Worm (Caenorhabditis elegans) whole organism, early embryonic: Measurements from ENCODE around the gene nhr-163.

Experiments
- B0310.2 ChIP-seq: sonication (generic microtip); optimal IDR thresholded peaks from 2 replicates; lab custom pipeline; 2016; ENCODE audit warnings: mild to moderate bottlenecking, missing genetic modification characterization, missing compliant biosample characterization
- F13C5.2 ChIP-seq: sonication (generic microtip); optimal IDR thresholded peaks from 2 replicates; lab custom pipeline; 2017; ENCODE audit warnings: mild to moderate bottlenecking, missing genetic modification characterization, inconsistent platforms, missing compliant biosample characterization
- aly-1 ChIP-seq: sonication (generic microtip); optimal IDR thresholded peaks from 2 replicates; lab custom pipeline; 2016; ENCODE audit warnings: missing genetic modification characterization, missing compliant biosample characterization
- ama-1 ChIP-seq: fragments of 150-350 bp; optimal IDR thresholded peaks from 2 replicates; lab custom pipeline; 2014
- ceh-13 ChIP-seq: fragments of 200-800 bp; sonication (Bioruptor generic); optimal IDR thresholded peaks from 2 replicates; lab custom pipeline; 2018; ENCODE audit warnings: mild to moderate bottlenecking, missing genetic modification characterization, missing compliant biosample characterization
- ceh-36 ChIP-seq: sonication (generic microtip); optimal IDR thresholded peaks from 2 replicates; lab custom pipeline; 2016; ENCODE audit warnings: missing genetic modification characterization, inconsistent platforms, missing compliant biosample characterization
- ets-7 ChIP-seq: sonication (generic microtip); optimal IDR thresholded peaks from 2 replicates; lab custom pipeline; 2016; ENCODE audit warnings: missing genotype, missing genetic modification characterization, missing compliant biosample characterization
- flt-1 ChIP-seq: fragments of 200-800 bp; sonication (Bioruptor generic); IDR thresholded peaks from 2 replicates; pipeline ENCODE4 v1.3.6; 2022; ENCODE audit warnings: missing genetic modification characterization, missing compliant biosample characterization
- hmbx-1 ChIP-seq: sonication (generic microtip); optimal IDR thresholded peaks from 2 replicates; lab custom pipeline; 2016; ENCODE audit warnings: mild to moderate bottlenecking, missing genetic modification characterization, missing compliant biosample characterization
- hmg-4 ChIP-seq: fragments of 200-800 bp; sonication (Bioruptor generic); optimal IDR thresholded peaks from 2 replicates; lab custom pipeline; 2018; ENCODE audit warnings: mild to moderate bottlenecking, missing genetic modification characterization, missing compliant biosample characterization
- hnd-1 ChIP-seq: sonication (generic microtip); optimal IDR thresholded peaks from 2 replicates; lab custom pipeline; 2016; ENCODE audit warnings: missing genetic modification characterization, missing compliant biosample characterization
- pes-1 ChIP-seq: fragments of 200-800 bp; sonication (Bioruptor generic); IDR thresholded peaks from 2 replicates; pipeline ENCODE4 v1.3.6; 2022; ENCODE audit warnings: missing genetic modification reagents, missing genetic modification characterization, missing compliant biosample characterization
- scrt-1 ChIP-seq: fragments of 200-800 bp; sonication (Bioruptor generic); IDR thresholded peaks from 2 replicates; pipeline ENCODE4 v1.3.6; 2022; ENCODE audit warnings: missing genetic modification characterization, missing compliant biosample characterization
- sea-1 ChIP-seq: fragments of 200-800 bp; sonication (Bioruptor generic); conservative IDR thresholded peaks from 2 replicates; pipeline ENCODE4 v1.3.6; 2022; ENCODE audit warnings: missing genetic modification characterization, missing compliant biosample characterization
- tbx-11 ChIP-seq: fragments of 200-800 bp; sonication (Bioruptor generic); IDR thresholded peaks from 2 replicates; pipeline ENCODE4 v1.3.6; 2022; ENCODE audit warnings: missing genetic modification characterization, missing compliant biosample characterization
- tbx-37 ChIP-seq: fragments of 200-800 bp; sonication (Bioruptor generic); conservative IDR thresholded peaks from 2 replicates; pipeline ENCODE4 v1.3.6; 2022; ENCODE audit warnings: missing genetic modification reagents, missing genetic modification characterization, missing compliant biosample characterization
- tra-4 ChIP-seq: sonication (generic microtip); optimal IDR thresholded peaks from 2 replicates; lab custom pipeline; 2017; ENCODE audit warnings: missing genetic modification characterization, missing compliant biosample characterization

Gene nhr-163

DNA sequence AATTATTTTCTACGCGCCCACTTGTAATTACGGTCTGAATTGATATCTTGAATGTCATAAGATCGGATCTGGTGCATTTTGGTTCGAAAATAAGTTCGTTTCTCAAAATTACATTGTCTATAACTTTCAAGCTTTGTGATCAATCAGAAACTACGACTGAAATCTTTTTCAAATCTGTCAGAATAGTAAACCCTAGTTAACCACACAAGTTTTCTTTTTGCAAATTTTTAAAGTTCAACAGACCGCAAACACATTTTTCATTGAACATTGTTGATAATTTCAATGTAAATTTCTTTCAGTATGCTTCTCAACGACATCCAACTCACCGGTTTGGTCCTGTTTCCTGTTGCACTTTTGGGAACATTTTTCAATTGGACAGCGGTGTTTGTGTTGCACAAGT, 14.3 kb downstream of the nhr-163 start, which contains the start of gene srx-59:
Gene srx-59, plus strand, starts transcription at position 301 of the 400 bp plus-strand sequence.
- TF ChIP-seq B0310.2 (tag; lab: Kevin White, UChicago) (no peak), ceh-36 (no peak), pes-1 (GFP tag; lab: Robert Waterston, UW) (no peak), ama-1 (lab: Kevin White, UChicago) (no peak), hmbx-1 (tag; lab: Kevin White, UChicago) (no peak), sea-1 (GFP tag; lab: Robert Waterston, UW) (no peak), scrt-1 (GFP tag; lab: Robert Waterston, UW) (no peak), tbx-37 (GFP tag; lab: Robert Waterston, UW) (no peak), tbx-11 (GFP tag; lab: Robert Waterston, UW) (no peak), tra-4 (tag; lab: Kevin White, UChicago) (no peak), ceh-13 (GFP tag; lab: Kevin White, UChicago) (no peak), hmg-4 (no peak), aly-1 (tag; lab: Kevin White, UChicago) (no peak), hnd-1 (tag; lab: Kevin White, UChicago) (no peak)

DNA sequence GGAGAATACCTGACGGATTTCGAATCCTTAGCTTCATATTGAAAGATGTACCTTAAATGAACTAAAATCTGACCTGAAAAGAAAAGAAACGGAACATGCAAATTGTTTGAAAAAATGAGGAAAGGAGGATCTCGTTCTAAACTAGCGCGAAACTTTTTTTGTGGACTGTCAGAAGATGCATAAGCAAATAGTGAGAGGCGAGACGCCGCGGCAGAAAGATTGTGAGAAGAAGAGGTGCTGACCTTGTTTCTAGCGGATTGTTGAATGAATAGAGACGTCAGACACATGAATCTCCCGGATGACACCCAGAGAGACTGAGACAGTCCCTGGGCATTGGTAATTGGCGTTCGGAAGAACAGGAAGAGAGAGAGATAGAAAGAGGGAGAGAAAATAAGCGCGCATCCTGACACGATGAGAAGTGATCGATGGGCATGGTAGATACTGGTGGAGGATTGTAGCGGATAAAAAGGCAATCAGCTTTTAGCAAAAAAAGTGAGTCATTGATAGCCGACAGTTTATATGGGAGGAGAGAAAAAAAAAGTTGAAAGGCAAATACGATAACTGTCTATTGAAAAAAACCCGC, 15.8 kb downstream of the nhr-163 start, which contains the start of gene ptr-15:
Gene ptr-15, minus strand, starts transcription at position 51 of the 583 bp plus-strand sequence.
- TF ChIP-seq sea-1 (GFP tag; lab: Robert Waterston, UW) (no peak), ets-7 (tag; lab: Kevin White, UChicago) (no peak), aly-1 (tag; lab: Kevin White, UChicago) (no peak), hnd-1 (tag; lab: Kevin White, UChicago) (no peak), ceh-36 (no peak), flt-1 (GFP tag; lab: Robert Waterston, UW) (no peak)

DNA sequence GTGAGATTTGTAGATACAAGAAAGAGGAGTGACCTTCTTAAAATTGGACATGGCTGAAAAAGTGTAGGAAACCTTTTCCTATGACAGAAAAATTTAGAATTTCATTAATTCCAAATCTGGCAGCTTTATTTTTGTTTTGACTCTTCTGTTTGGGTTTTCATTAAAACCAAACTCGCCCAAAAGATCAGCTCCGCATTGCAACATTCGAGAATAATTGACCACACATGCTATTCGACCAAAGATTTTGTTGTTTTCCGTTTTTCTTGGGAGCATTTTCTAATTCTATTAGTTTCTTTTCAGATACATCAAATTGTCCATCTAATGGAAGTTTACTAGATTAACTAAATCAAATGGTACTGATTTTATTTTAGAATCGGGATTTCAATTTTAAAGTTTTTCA, 29.6 kb downstream of the nhr-163 start, which contains the start of gene mec-1:
Gene mec-1, plus strand, starts transcription at position 301 of the 400 bp plus-strand sequence.
- TF ChIP-seq pes-1 (GFP tag; lab: Robert Waterston, UW) = no peak
- no peak for TF ChIP-seq sea-1 (GFP tag; lab: Robert Waterston, UW)
- no peak for TF ChIP-seq flt-1 (GFP tag; lab: Robert Waterston, UW)
- no peak for TF ChIP-seq scrt-1 (GFP tag; lab: Robert Waterston, UW)
- TF ChIP-seq aly-1 (tag; lab: Kevin White, UChicago) = no peak
- no peak for TF ChIP-seq B0310.2 (tag; lab: Kevin White, UChicago)
- TF ChIP-seq tbx-37 (GFP tag; lab: Robert Waterston, UW) = no peak
- TF ChIP-seq ceh-13 (GFP tag; lab: Kevin White, UChicago) = no peak
- no peak for TF ChIP-seq tbx-11 (GFP tag; lab: Robert Waterston, UW)
- TF ChIP-seq tra-4 (tag; lab: Kevin White, UChicago) = no peak
- TF ChIP-seq ama-1 (lab: Kevin White, UChicago) = no peak
- TF ChIP-seq hmbx-1 (tag; lab: Kevin White, UChicago) = no peak
- no peak for TF ChIP-seq ceh-36
- TF ChIP-seq ets-7 (tag; lab: Kevin White, UChicago) = no peak
- TF ChIP-seq hmg-4 = no peak
- TF ChIP-seq hnd-1 (tag; lab: Kevin White, UChicago) = no peak

DNA sequence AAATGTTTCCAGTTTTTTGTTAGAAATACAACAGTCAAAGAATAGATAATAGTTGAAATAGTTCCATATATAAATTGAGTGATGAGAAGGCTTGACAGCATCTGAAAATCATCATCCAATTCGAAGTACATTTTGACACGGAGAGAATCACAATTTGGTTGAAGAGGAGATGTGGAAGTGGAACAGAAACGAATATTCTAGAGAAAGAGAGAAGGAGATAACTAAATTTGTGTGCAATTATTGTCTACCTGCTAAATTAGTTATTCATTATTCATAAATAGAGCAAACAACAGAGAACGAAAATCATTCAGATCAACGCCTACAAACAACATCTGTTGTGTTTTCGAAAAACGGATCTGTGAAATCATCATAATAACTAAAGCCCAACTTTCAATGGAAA, 32.0 kb downstream of the nhr-163 start, which contains the start of gene srg-31:
Gene srg-31, minus strand, starts transcription at position 101 of the 400 bp plus-strand sequence.
- TF ChIP-seq ama-1 (lab: Kevin White, UChicago) (no peak), pes-1 (GFP tag; lab: Robert Waterston, UW) (no peak)

DNA sequence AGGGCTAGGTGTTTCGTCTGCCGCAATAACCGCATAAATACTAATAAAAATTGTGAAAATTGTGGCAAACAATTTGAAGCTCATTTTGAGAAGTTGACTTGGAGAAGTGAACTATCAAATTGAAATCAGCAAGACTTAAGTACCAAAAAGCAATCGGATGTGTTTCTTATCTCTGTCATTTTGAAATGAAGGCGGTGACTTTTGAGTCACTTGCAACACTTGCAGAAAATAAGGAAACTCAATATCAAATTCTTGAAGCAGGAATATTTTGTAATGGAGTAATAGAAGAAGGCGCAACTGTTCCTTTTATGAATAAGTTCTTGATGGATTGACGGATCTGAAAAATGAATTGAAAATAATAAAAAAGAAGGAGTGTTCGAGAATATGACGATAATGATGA, 34.5 kb downstream of the nhr-163 start, which contains the start of gene T07H8.11:
Gene T07H8.11, minus strand, starts transcription at position 101 of the 400 bp plus-strand sequence.
- TF ChIP-seq hmg-4 (no peak), F13C5.2 (no peak), pes-1 (GFP tag; lab: Robert Waterston, UW) (no peak), scrt-1 (GFP tag; lab: Robert Waterston, UW) (no peak), aly-1 (tag; lab: Kevin White, UChicago) (no peak), sea-1 (GFP tag; lab: Robert Waterston, UW) (no peak), tra-4 (tag; lab: Kevin White, UChicago) (no peak), ceh-36 (no peak), ama-1 (lab: Kevin White, UChicago) (no peak)

DNA sequence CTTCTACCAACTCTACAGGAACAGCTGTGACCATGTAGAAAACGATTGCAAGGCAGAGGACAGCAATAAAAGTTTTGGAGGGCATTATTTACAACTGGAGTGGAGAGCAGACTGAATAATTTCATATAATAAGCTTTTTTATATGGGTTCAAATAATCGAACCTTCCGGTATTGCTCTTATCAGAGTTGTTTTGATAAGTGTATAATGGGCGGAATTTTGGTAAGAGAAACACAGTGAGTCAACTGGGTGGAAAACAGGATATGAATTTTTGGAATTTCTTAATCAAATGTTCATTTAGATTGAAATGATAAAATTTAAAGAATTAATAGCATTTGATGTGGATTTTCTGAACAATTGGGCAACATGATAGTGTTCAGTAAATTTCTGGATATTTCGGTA, 36.1 kb downstream of the nhr-163 start, which contains the start of gene Y57E12B.11:
Gene Y57E12B.11, minus strand, starts transcription at position 101 of the 400 bp plus-strand sequence.
- TF ChIP-seq hnd-1 (tag; lab: Kevin White, UChicago) (no peak), tra-4 (tag; lab: Kevin White, UChicago) (no peak), F13C5.2 (no peak), flt-1 (GFP tag; lab: Robert Waterston, UW) (no peak)

DNA sequence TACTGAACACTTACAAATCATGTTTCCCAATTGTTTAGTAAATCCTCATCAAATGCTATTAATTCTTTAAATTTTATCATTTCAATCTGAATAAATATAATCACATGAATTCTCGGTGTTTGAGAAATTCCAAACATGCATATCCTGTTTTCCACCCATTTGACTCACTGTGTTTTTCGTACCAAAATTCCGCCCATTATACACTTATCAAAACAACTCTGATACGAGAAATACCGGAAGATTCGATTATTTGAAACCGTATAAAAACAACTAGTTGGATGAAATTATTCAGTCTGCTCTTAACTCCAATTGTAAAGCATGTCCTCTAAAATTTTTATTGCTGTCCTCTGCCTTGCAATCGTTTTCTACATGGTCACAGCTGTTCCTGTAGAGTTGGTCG, 37.6 kb downstream of the nhr-163 start, which contains the start of gene Y57E12B.1:
Gene Y57E12B.1, plus strand, starts transcription at position 301 of the 400 bp plus-strand sequence.
- TF ChIP-seq hmbx-1 (tag; lab: Kevin White, UChicago) = no peak
- no peak for TF ChIP-seq tbx-37 (GFP tag; lab: Robert Waterston, UW)
- no peak for TF ChIP-seq tra-4 (tag; lab: Kevin White, UChicago)
- no peak for TF ChIP-seq tbx-11 (GFP tag; lab: Robert Waterston, UW)
- TF ChIP-seq scrt-1 (GFP tag; lab: Robert Waterston, UW) = no peak
- TF ChIP-seq F13C5.2 = no peak
- TF ChIP-seq sea-1 (GFP tag; lab: Robert Waterston, UW) = no peak
- TF ChIP-seq ceh-13 (GFP tag; lab: Kevin White, UChicago) = no peak
- no peak for TF ChIP-seq ets-7 (tag; lab: Kevin White, UChicago)
- no peak for TF ChIP-seq B0310.2 (tag; lab: Kevin White, UChicago)
- TF ChIP-seq aly-1 (tag; lab: Kevin White, UChicago) = no peak
- TF ChIP-seq flt-1 (GFP tag; lab: Robert Waterston, UW) = no peak
